Fruit fly (Drosophila melanogaster) whole organism, embryonic: ENCODE results near the gene Drsl2.

Source experiments
- CG16815 ChIP-seq: fragments of 200-800 bp; sonication (Bioruptor generic); optimal IDR thresholded peaks from 3 replicates; lab custom pipeline; 2017; ENCODE audit warnings: missing biosample characterization, mild to moderate bottlenecking, missing genetic modification characterization
- CG17186 ChIP-seq: fragments of 200-800 bp; sonication (Bioruptor generic); optimal IDR thresholded peaks from 3 replicates; lab custom pipeline; 2017; ENCODE audit warnings: missing biosample characterization, missing genetic modification reagents, missing genetic modification characterization
- CG17802 ChIP-seq: fragments of 200-800 bp; sonication (Bioruptor generic); optimal IDR thresholded peaks from 2 replicates; lab custom pipeline; 2018; ENCODE audit warnings: missing biosample characterization, mild to moderate bottlenecking, missing genetic modification characterization, moderate library complexity
- HHEX ChIP-seq: fragments of 200-800 bp; sonication (Bioruptor generic); optimal IDR thresholded peaks from 3 replicates; lab custom pipeline; 2017; ENCODE audit warnings: missing biosample characterization, mild to moderate bottlenecking, missing genetic modification characterization, missing genetic modification reagents
- Sox102F ChIP-seq: fragments of 200-800 bp; sonication (Bioruptor generic); optimal IDR thresholded peaks from 2 replicates; lab custom pipeline; 2018; ENCODE audit warnings: missing biosample characterization, mild to moderate bottlenecking, missing genetic modification characterization, moderate library complexity
- hth ChIP-seq: fragments of >200 bp; optimal IDR thresholded peaks from 2 replicates; lab custom pipeline; 2017; ENCODE audit warnings: inconsistent platforms
- luna ChIP-seq: fragments of 200-800 bp; sonication (Bioruptor generic); optimal IDR thresholded peaks from 2 replicates; lab custom pipeline; 2016; ENCODE audit warnings: missing biosample characterization, missing genetic modification characterization
- nmo ChIP-seq: fragments of 200-800 bp; sonication (Bioruptor generic); optimal IDR thresholded peaks from 2 replicates; lab custom pipeline; 2018; ENCODE audit warnings: missing biosample characterization, mild to moderate bottlenecking, missing genetic modification characterization, moderate library complexity
- odd ChIP-seq: fragments of 200-800 bp; sonication (Bioruptor generic); optimal IDR thresholded peaks from 2 replicates; lab custom pipeline; 2017; ENCODE audit warnings: missing biosample characterization, mild to moderate bottlenecking, missing genetic modification characterization

dm6 chr3L:3307593-3307992, 6.6 kb upstream of the Drsl2 start:
- TF ChIP-seq CG17186 (GFP tag; lab: Kevin White, UChicago) (no peak), hth (lab: Kevin White, UChicago) (no peak), Sox102F (GFP tag; lab: Kevin White, UChicago) (no peak), nmo (GFP tag; lab: Kevin White, UChicago) (no peak), odd (GFP tag; lab: Kevin White, UChicago) (no peak), CG16815 (GFP tag; lab: Kevin White, UChicago) (no peak), CG17802 (tag; lab: Kevin White, UChicago) (no peak), HHEX (GFP tag; lab: Kevin White, UChicago) (peak; percentile 10), luna (GFP tag; lab: Kevin White, UChicago) (no peak)
